Worm (Caenorhabditis elegans) whole organism, L4 larva: ENCODE measurements around the gene rpy-1.

ENCODE experiments used
- D1046.2 ChIP-seq: fragments of 200-800 bp; sonication (Bioruptor generic); IDR thresholded peaks from 2 replicates; pipeline ENCODE4 v1.3.6; 2022; ENCODE audit warnings: missing genetic modification characterization, missing compliant biosample characterization
- F44E2.7 ChIP-seq: fragments of 200-800 bp; sonication (Bioruptor generic); IDR thresholded peaks from 2 replicates; pipeline ENCODE4 v2.1.2; 2022; ENCODE audit warnings: missing genetic modification characterization, missing compliant biosample characterization
- F49E8.2 ChIP-seq: sonication (generic microtip); optimal IDR thresholded peaks from 2 replicates; lab custom pipeline; 2016; ENCODE audit warnings: missing compliant biosample characterization, mild to moderate bottlenecking, missing genetic modification characterization, borderline replicate concordance
- T26A8.4 ChIP-seq: fragments of 200-800 bp; sonication (Bioruptor generic); IDR thresholded peaks from 2 replicates; pipeline ENCODE4 v1.3.6; 2022; ENCODE audit warnings: missing genetic modification characterization, missing compliant biosample characterization
- Y48G9A.11 ChIP-seq: fragments of 200-800 bp; sonication (Bioruptor generic); IDR thresholded peaks from 2 replicates; pipeline ENCODE4 v1.3.6; 2022; ENCODE audit warnings: missing genetic modification reagents, missing genetic modification characterization, missing compliant biosample characterization
- ZK337.2 ChIP-seq: fragments of 200-800 bp; sonication (Bioruptor generic); IDR thresholded peaks from 2 replicates; pipeline ENCODE4 v1.3.6; 2022; ENCODE audit warnings: missing genetic modification reagents, missing genetic modification characterization, missing compliant biosample characterization
- ZK546.5 ChIP-seq, 2 experiments: sonication (generic microtip); optimal IDR thresholded peaks; 2 replicates each; lab custom pipeline; 2017; ENCODE audit warnings: missing biosample characterization in 2 of 2, missing genetic modification characterization in 2 of 2
- arid-1 ChIP-seq: fragments of 200-800 bp; sonication (Bioruptor generic); conservative IDR thresholded peaks from 2 replicates; pipeline ENCODE4 v1.3.6; 2022; ENCODE audit warnings: missing genetic modification reagents, missing genetic modification characterization, missing compliant biosample characterization
- ceh-20 ChIP-seq: fragments of 200-800 bp; sonication (Bioruptor generic); IDR thresholded peaks from 2 replicates; pipeline ENCODE4 v1.3.6; 2022; ENCODE audit warnings: missing genetic modification reagents, missing genetic modification characterization, missing compliant biosample characterization
- ceh-62 ChIP-seq: sonication (generic microtip); optimal IDR thresholded peaks from 2 replicates; lab custom pipeline; 2017; ENCODE audit warnings: missing biosample characterization, missing genetic modification characterization
- ces-1 ChIP-seq: fragments of 150-350 bp; sonication (generic microtip); optimal IDR thresholded peaks from 4 replicates; lab custom pipeline; 2014; ENCODE audit warnings: missing biosample characterization, missing genetic modification reagents, missing genetic modification characterization
- daf-12 ChIP-seq: fragments of 150-350 bp; optimal IDR thresholded peaks from 2 replicates; lab custom pipeline; 2014; ENCODE audit warnings: missing biosample characterization, missing genetic modification reagents, missing genetic modification characterization
- dmd-8 ChIP-seq: fragments of 200-800 bp; sonication (Bioruptor generic); IDR thresholded peaks from 2 replicates; pipeline ENCODE4 v1.3.6; 2022; ENCODE audit warnings: missing genetic modification characterization, missing compliant biosample characterization
- dmd-9 ChIP-seq: fragments of 200-800 bp; sonication (Bioruptor generic); IDR thresholded peaks from 2 replicates; pipeline ENCODE4 v1.3.6; 2022; ENCODE audit warnings: missing genetic modification reagents, missing genetic modification characterization, missing compliant biosample characterization
- dpl-1 ChIP-seq: fragments of 150-350 bp; optimal IDR thresholded peaks from 2 replicates; lab custom pipeline; 2014; ENCODE audit warnings: missing biosample characterization, missing genetic modification reagents, missing genetic modification characterization
- fos-1 ChIP-seq: fragments of 150-350 bp; optimal IDR thresholded peaks from 2 replicates; lab custom pipeline; 2014; ENCODE audit warnings: missing biosample characterization, missing genetic modification characterization
- hif-1 ChIP-seq, 2 experiments: sonication (generic microtip); optimal IDR thresholded peaks; 2 replicates each; lab custom pipeline; 2016 to 2017; ENCODE audit warnings: missing compliant biosample characterization in 2 of 2, missing genetic modification characterization in 2 of 2, missing genetic modification reagents in 2 of 2, missing genotype in 2 of 2, mild to moderate bottlenecking in 1 of 2
- hlh-11 ChIP-seq: fragments of 200-800 bp; sonication (Bioruptor generic); optimal IDR thresholded peaks from 2 replicates; lab custom pipeline; 2018; ENCODE audit warnings: mild to moderate bottlenecking, missing genetic modification characterization, missing compliant biosample characterization
- lin-13 ChIP-seq: fragments of 150-350 bp; optimal IDR thresholded peaks from 2 replicates; lab custom pipeline; 2014; ENCODE audit warnings: missing biosample characterization, missing genetic modification reagents, missing genetic modification characterization
- lin-15B ChIP-seq: fragments of 150-350 bp; sonication (generic microtip); optimal IDR thresholded peaks from 3 replicates; lab custom pipeline; 2014; ENCODE audit warnings: missing biosample characterization, missing genetic modification characterization
- lin-29 ChIP-seq: fragments of 200-800 bp; sonication (Bioruptor generic); IDR thresholded peaks from 2 replicates; pipeline ENCODE4 v1.3.6; 2022; ENCODE audit warnings: missing genetic modification reagents, missing genetic modification characterization, missing compliant biosample characterization
- lin-38 ChIP-seq: fragments of 200-800 bp; sonication (Bioruptor generic); IDR thresholded peaks from 2 replicates; pipeline ENCODE4 v1.3.6; 2022; ENCODE audit warnings: missing genetic modification reagents, missing genetic modification characterization, missing compliant biosample characterization
- lir-3 ChIP-seq: sonication (generic microtip); optimal IDR thresholded peaks from 2 replicates; lab custom pipeline; 2016; ENCODE audit warnings: mild to moderate bottlenecking, missing genetic modification characterization, missing compliant biosample characterization
- lsy-2 ChIP-seq, 2 experiments: fragments of 150-350 bp in 1 of 2; sonication (generic microtip) in 1 of 2; optimal IDR thresholded peaks; 2 replicates each; lab custom pipeline; 2014 to 2017; ENCODE audit warnings: missing biosample characterization in 2 of 2, missing genetic modification characterization in 2 of 2
- madf-5 ChIP-seq, 2 experiments: fragments of 200-800 bp; sonication (Bioruptor generic); IDR thresholded peaks; 2 replicates each; pipeline ENCODE4 v1.3.6; 2022; ENCODE audit warnings: missing compliant biosample characterization in 2 of 2, missing genetic modification characterization in 2 of 2
- madf-9 ChIP-seq: fragments of 200-800 bp; sonication (Bioruptor generic); conservative IDR thresholded peaks from 2 replicates; pipeline ENCODE4 v1.3.6; 2022; ENCODE audit warnings: missing genetic modification reagents, missing genetic modification characterization, missing compliant biosample characterization
- mdt-29 ChIP-seq: fragments of 200-800 bp; sonication (Bioruptor generic); IDR thresholded peaks from 2 replicates; pipeline ENCODE4 v1.3.6; 2022; ENCODE audit warnings: missing genetic modification reagents, missing genetic modification characterization, missing compliant biosample characterization
- mes-2 ChIP-seq: sonication (generic microtip); optimal IDR thresholded peaks from 2 replicates; lab custom pipeline; 2016; ENCODE audit warnings: missing genotype, mild to moderate bottlenecking, missing genetic modification characterization, missing compliant biosample characterization; ENCODE audit not compliant: poor library complexity, severe bottlenecking
- mxl-3 ChIP-seq: fragments of 200-800 bp; sonication (Bioruptor generic); optimal IDR thresholded peaks from 2 replicates; lab custom pipeline; 2018; ENCODE audit warnings: mild to moderate bottlenecking, missing genetic modification characterization, missing compliant biosample characterization
- nhr-11 ChIP-seq: fragments of 150-350 bp; optimal IDR thresholded peaks from 2 replicates; lab custom pipeline; 2014; ENCODE audit warnings: missing biosample characterization, missing genetic modification characterization
- nhr-111 ChIP-seq: fragments of 200-800 bp; sonication (Bioruptor generic); optimal IDR thresholded peaks from 2 replicates; lab custom pipeline; 2018; ENCODE audit warnings: mild to moderate bottlenecking, missing genetic modification characterization, missing compliant biosample characterization
- nhr-28 ChIP-seq: fragments of 150-350 bp; optimal IDR thresholded peaks from 2 replicates; lab custom pipeline; 2014; ENCODE audit warnings: missing biosample characterization, missing genetic modification characterization
- nhr-77 ChIP-seq: fragments of 150-350 bp; optimal IDR thresholded peaks from 2 replicates; lab custom pipeline; 2014; ENCODE audit warnings: missing biosample characterization, missing genetic modification characterization
- pha-4 ChIP-seq, 2 experiments: fragments of 150-350 bp in 1 of 2; fragments of 200-800 bp in 1 of 2; sonication (Bioruptor generic) in 1 of 2; IDR thresholded peaks in 1 of 2; optimal IDR thresholded peaks in 1 of 2; 2 replicates each; pipeline versions ENCODE4 v1.3.6 to Lab custom; 2014 to 2022; ENCODE audit warnings: missing genetic modification characterization in 2 of 2, missing genetic modification reagents in 2 of 2, missing biosample characterization in 1 of 2, missing compliant biosample characterization in 1 of 2
- set-16 ChIP-seq: fragments of 200-800 bp; sonication (Bioruptor generic); IDR thresholded peaks from 2 replicates; pipeline ENCODE4 v1.3.6; 2022; ENCODE audit warnings: missing genetic modification reagents, missing genetic modification characterization, missing compliant biosample characterization
- snpc-1.2 ChIP-seq: fragments of 200-800 bp; sonication (Bioruptor generic); IDR thresholded peaks from 2 replicates; pipeline ENCODE4 v1.3.6; 2022; ENCODE audit warnings: missing genetic modification reagents, missing genetic modification characterization, missing compliant biosample characterization
- snpc-4 ChIP-seq: fragments of 150-350 bp; optimal IDR thresholded peaks from 2 replicates; lab custom pipeline; 2014; ENCODE audit warnings: missing biosample characterization, missing genetic modification characterization
- spr-1 ChIP-seq: sonication (generic microtip); optimal IDR thresholded peaks from 2 replicates; lab custom pipeline; 2016; ENCODE audit warnings: mild to moderate bottlenecking, missing genetic modification characterization, missing compliant biosample characterization
- spr-3 ChIP-seq: fragments of 200-800 bp; sonication (Bioruptor generic); optimal IDR thresholded peaks from 2 replicates; lab custom pipeline; 2018; ENCODE audit warnings: mild to moderate bottlenecking, missing genetic modification characterization, missing compliant biosample characterization
- unc-130 ChIP-seq: sonication (generic microtip); optimal IDR thresholded peaks from 2 replicates; lab custom pipeline; 2016; ENCODE audit warnings: missing genetic modification reagents, missing genetic modification characterization, missing compliant biosample characterization
- vab-7 ChIP-seq: fragments of 200-800 bp; sonication (Bioruptor generic); IDR thresholded peaks from 2 replicates; pipeline ENCODE4 v1.3.6; 2022; ENCODE audit warnings: missing genetic modification reagents, missing genetic modification characterization, missing compliant biosample characterization
- zag-1 ChIP-seq: fragments of 150-350 bp; optimal IDR thresholded peaks from 2 replicates; lab custom pipeline; 2014; ENCODE audit warnings: missing biosample characterization, missing genetic modification characterization
- zfp-2 ChIP-seq: sonication (generic microtip); optimal IDR thresholded peaks from 2 replicates; lab custom pipeline; 2016; ENCODE audit warnings: mild to moderate bottlenecking, missing genetic modification characterization, missing compliant biosample characterization
- zfp-3 ChIP-seq: fragments of 200-800 bp; sonication (Bioruptor generic); conservative IDR thresholded peaks from 2 replicates; pipeline ENCODE4 v1.3.6; 2022; ENCODE audit warnings: missing genetic modification reagents, missing genetic modification characterization, missing compliant biosample characterization
- zip-11 ChIP-seq: fragments of 200-800 bp; sonication (Bioruptor generic); IDR thresholded peaks from 2 replicates; pipeline ENCODE4 v1.3.6; 2022; ENCODE audit warnings: missing genetic modification characterization, missing compliant biosample characterization

rpy-1 gene

ce11 chrII:6745783-6746182 is 40.3 kb upstream of the rpy-1 start, which contains the start of gene ins-14:
ins-14 (minus strand) TSS chrII:6745814.
- no peak for TF ChIP-seq nhr-77 (tag; lab: Kevin White, UChicago)
- TF ChIP-seq ceh-62 (tag; lab: Kevin White, UChicago): no peak
- no peak for TF ChIP-seq dmd-8 (GFP tag; lab: Robert Waterston, UW)
- no peak for TF ChIP-seq D1046.2 (GFP tag; lab: Robert Waterston, UW)
- TF ChIP-seq hlh-11 (tag; lab: Kevin White, UChicago): no peak
- no peak for TF ChIP-seq lin-38 (GFP tag; lab: Robert Waterston, UW)
- no peak for TF ChIP-seq fos-1
- no peak for TF ChIP-seq vab-7 (GFP tag; lab: Robert Waterston, UW)
- TF ChIP-seq lin-13 (GFP tag; lab: Kevin White, UChicago): no peak
- TF ChIP-seq mdt-29 (GFP tag; lab: Robert Waterston, UW): no peak
- TF ChIP-seq snpc-4 (tag; lab: Kevin White, UChicago): no peak
- no peak for TF ChIP-seq T26A8.4 (GFP tag; lab: Robert Waterston, UW)
- TF ChIP-seq daf-12 (tag; lab: Kevin White, UChicago): no peak
- no peak for TF ChIP-seq zag-1 (tag; lab: Kevin White, UChicago)
- no peak for TF ChIP-seq ZK546.5 (tag; optimal IDR thresholded peaks at IDR 0.05; lab: Kevin White, UChicago)

DNA sequence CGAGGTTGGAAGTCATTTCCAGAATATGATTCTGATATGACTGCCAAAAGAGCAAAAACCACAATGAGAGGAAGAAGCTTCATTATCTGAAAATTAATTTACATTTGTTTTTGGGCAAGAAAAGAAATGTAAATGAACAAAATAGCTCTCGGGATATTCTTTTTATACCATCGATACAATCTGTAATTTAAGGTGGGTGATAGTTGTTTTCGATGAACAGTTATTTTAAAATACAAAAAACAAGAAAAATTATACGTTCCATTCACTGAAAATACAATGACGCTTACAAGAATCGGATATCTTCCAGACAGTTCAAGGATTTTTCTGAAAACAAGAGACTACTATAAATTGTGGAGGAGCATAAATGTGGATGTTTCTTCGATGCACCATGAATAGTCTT is 39.2 kb upstream of the rpy-1 start, which contains the start of gene ins-15:
Gene ins-15, minus strand, starts transcription at position 101 of the 400 bp plus-strand sequence.
- no peak for TF ChIP-seq Y48G9A.11
- no peak for TF ChIP-seq spr-1
- no peak for TF ChIP-seq hlh-11 (tag; lab: Kevin White, UChicago)
- no peak for TF ChIP-seq zfp-3
- no peak for TF ChIP-seq arid-1 (GFP tag; lab: Robert Waterston, UW)
- no peak for TF ChIP-seq fos-1
- no peak for TF ChIP-seq zag-1 (tag; lab: Kevin White, UChicago)
- TF ChIP-seq, all 104 proteins: peak for 0

- TF ChIP-seq zfp-2 (tag; lab: Kevin White, UChicago): no peak
- TF ChIP-seq pha-4 (GFP tag; IDR thresholded peaks at IDR 0.05; lab: Robert Waterston, UW): no peak
- no peak for TF ChIP-seq pha-4 (tag; optimal IDR thresholded peaks at IDR 0.05; lab: Kevin White, UChicago)
- no peak for TF ChIP-seq set-16 (GFP tag; lab: Robert Waterston, UW)
- TF ChIP-seq snpc-1.2: no peak
- no peak for TF ChIP-seq unc-130
- no peak for TF ChIP-seq fos-1
- TF ChIP-seq madf-9 (GFP tag; lab: Robert Waterston, UW): no peak
- TF ChIP-seq hif-1 (tag; optimal IDR thresholded peaks at IDR 0.05; lab: Kevin White, UChicago): no peak
- TF ChIP-seq daf-12 (tag; lab: Kevin White, UChicago): no peak
- no peak for TF ChIP-seq F44E2.7 (GFP tag; lab: Robert Waterston, UW)
- TF ChIP-seq lin-29 (GFP tag; lab: Robert Waterston, UW): no peak
- TF ChIP-seq F49E8.2: no peak
- no peak for TF ChIP-seq ces-1 (GFP tag; lab: Kevin White, UChicago)
- no peak for TF ChIP-seq nhr-111 (GFP tag; lab: Kevin White, UChicago)
These were observed 37.2 kb upstream of the rpy-1 start, which contains the start of gene F41G3.6 for ce11 chrII:6742614-6743013. F41G3.6 (plus strand) TSS chrII:6742914.

DNA sequence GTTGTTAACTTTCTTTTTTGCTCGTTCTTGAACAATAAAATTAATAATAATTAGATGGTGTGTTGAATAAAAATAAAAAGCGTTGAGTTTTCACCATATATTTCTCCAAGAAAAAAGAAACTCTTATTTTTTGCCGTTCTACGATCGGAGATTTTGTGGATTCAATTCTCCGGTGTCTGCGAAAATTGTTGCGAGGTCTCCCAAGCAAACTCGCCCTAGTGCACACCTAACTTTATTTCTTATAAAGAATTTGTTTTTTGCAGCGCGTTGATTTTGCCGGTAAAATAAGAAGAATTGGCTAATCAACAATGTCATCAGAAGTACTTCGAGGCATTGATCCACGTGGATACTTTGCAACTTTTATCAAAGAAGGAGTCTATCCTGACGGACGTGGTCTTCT is 36.0 kb upstream of the rpy-1 start, which contains the start of gene exos-8:
Gene exos-8, plus strand, starts transcription at position 264 of the 400 bp plus-strand sequence.
- TF ChIP-seq dpl-1 (GFP tag; lab: Kevin White, UChicago) (peak; percentile 55), dmd-8 (GFP tag; lab: Robert Waterston, UW) (no peak), nhr-11 (tag; lab: Kevin White, UChicago) (no peak), lin-38 (GFP tag; lab: Robert Waterston, UW) (peak; percentile 96), mxl-3 (peak; percentile 59), spr-3 (GFP tag; lab: Kevin White, UChicago) (no peak), nhr-28 (tag; lab: Kevin White, UChicago) (peak; percentile 66), madf-5 (GFP tag; IDR thresholded peaks at IDR 0.05; lab: Robert Waterston, UW) (no peak), nhr-77 (tag; lab: Kevin White, UChicago) (peak; percentile 80), ZK337.2 (GFP tag; lab: Robert Waterston, UW) (peak; percentile 65; the same call in 1 of the 2 replicates), hif-1 (tag; optimal IDR thresholded peaks at IDR 0.05; lab: Kevin White, UChicago) (peak in 1 of 2 experiments; percentile 78), lsy-2 (tag; optimal IDR thresholded peaks at IDR 0.05; lab: Kevin White, UChicago) (peak in 1 of 2 experiments; percentile 85), lin-13 (GFP tag; lab: Kevin White, UChicago) (peak; percentile 33), lir-3 (tag; lab: Kevin White, UChicago) (no peak), fos-1 (no peak), dmd-9 (peak; percentile 51; the same call in 1 of the 2 replicates), zip-11 (no peak), ceh-20 (GFP tag; lab: Robert Waterston, UW) (no peak), mes-2 (tag; lab: Kevin White, UChicago) (peak; percentile 96), lin-15B (tag; lab: Kevin White, UChicago) (no peak)
